Fruit fly (Drosophila melanogaster) whole organism, embryonic: ENCODE results near the gene spn-B.

ENCODE experiments used
- Atf-2 ChIP-seq: fragments of 200-800 bp; sonication (Bioruptor generic); optimal IDR thresholded peaks from 2 replicates; lab custom pipeline; 2016; ENCODE audit warnings: missing biosample characterization, missing genetic modification characterization
- CG10321 ChIP-seq: fragments of 200-800 bp; sonication (Bioruptor generic); IDR thresholded peaks from 2 replicates; pipeline ENCODE4 v1.3.6; 2022; ENCODE audit warnings: missing biosample characterization, missing genetic modification characterization
- CG10366 ChIP-seq: fragments of 200-800 bp; sonication (Bioruptor generic); IDR thresholded peaks from 2 replicates; pipeline ENCODE4 v1.3.6; 2022; ENCODE audit warnings: missing biosample characterization, missing genetic modification characterization
- CG11247 ChIP-seq: fragments of 200-800 bp; sonication (Bioruptor generic); IDR thresholded peaks from 2 replicates; pipeline ENCODE4 v1.3.6; 2022; ENCODE audit warnings: missing biosample characterization, missing genetic modification characterization
- CG12155 ChIP-seq: fragments of 200-800 bp; sonication (Bioruptor generic); optimal IDR thresholded peaks from 3 replicates; lab custom pipeline; 2016; ENCODE audit warnings: missing biosample characterization, missing genetic modification characterization
- CG1603 ChIP-seq: fragments of 200-800 bp; sonication (Bioruptor generic); optimal IDR thresholded peaks from 2 replicates; lab custom pipeline; 2019; ENCODE audit warnings: missing biosample characterization, mild to moderate bottlenecking, missing genetic modification characterization, moderate library complexity
- CG18599 ChIP-seq: fragments of 200-800 bp; sonication (Bioruptor generic); optimal IDR thresholded peaks from 3 replicates; lab custom pipeline; 2017; ENCODE audit warnings: missing biosample characterization, missing genetic modification characterization, mild to moderate bottlenecking, moderate library complexity, missing genetic modification reagents
- CG2116 ChIP-seq: fragments of 200-800 bp; sonication (Bioruptor generic); optimal IDR thresholded peaks from 3 replicates; lab custom pipeline; 2018; ENCODE audit warnings: missing biosample characterization, mild to moderate bottlenecking, missing genetic modification characterization
- CG2678 ChIP-seq: fragments of 200-800 bp; sonication (Bioruptor generic); optimal IDR thresholded peaks from 3 replicates; lab custom pipeline; 2019; ENCODE audit warnings: missing biosample characterization, mild to moderate bottlenecking, missing genetic modification characterization, moderate library complexity
- CG3065 ChIP-seq: fragments of 200-800 bp; sonication (Bioruptor generic); optimal IDR thresholded peaks from 2 replicates; lab custom pipeline; 2016; ENCODE audit warnings: missing biosample characterization, missing genetic modification characterization
- CG3281 ChIP-seq: fragments of 200-800 bp; sonication (Bioruptor generic); optimal IDR thresholded peaks from 3 replicates; lab custom pipeline; 2017; ENCODE audit warnings: missing biosample characterization, mild to moderate bottlenecking, missing genetic modification characterization
- CG42726 ChIP-seq: fragments of 200-800 bp; sonication (Bioruptor generic); IDR thresholded peaks from 2 replicates; pipeline ENCODE4 v1.3.6; 2022; ENCODE audit warnings: missing biosample characterization, missing genetic modification characterization; ENCODE audit not compliant: partially characterized antibody
- CG4282 ChIP-seq: fragments of 200-800 bp; sonication (Bioruptor generic); optimal IDR thresholded peaks from 2 replicates; lab custom pipeline; 2016; ENCODE audit warnings: missing biosample characterization, missing genetic modification characterization
- CG7963 ChIP-seq: fragments of 200-800 bp; sonication (Bioruptor generic); IDR thresholded peaks from 3 replicates; pipeline ENCODE4 v1.3.6; 2022; ENCODE audit warnings: missing biosample characterization, missing genetic modification characterization; ENCODE audit not compliant: partially characterized antibody
- CG8359 ChIP-seq: fragments of 200-800 bp; sonication (Bioruptor generic); optimal IDR thresholded peaks from 2 replicates; lab custom pipeline; 2017; ENCODE audit warnings: missing biosample characterization, mild to moderate bottlenecking, missing genetic modification characterization, borderline replicate concordance
- CG8388 ChIP-seq: fragments of 200-800 bp; sonication (Bioruptor generic); optimal IDR thresholded peaks from 2 replicates; lab custom pipeline; 2019; ENCODE audit warnings: missing biosample characterization, mild to moderate bottlenecking, missing genetic modification characterization, moderate library complexity
- CHES-1-like ChIP-seq: fragments of 200-800 bp; sonication (Bioruptor generic); optimal IDR thresholded peaks from 2 replicates; lab custom pipeline; 2016; ENCODE audit warnings: missing biosample characterization, missing genetic modification characterization
- D ChIP-seq, 2 experiments: fragments of 200-800 bp in 1 of 2; fragments of >200 bp in 1 of 2; sonication (Bioruptor generic) in 1 of 2; optimal IDR thresholded peaks; 2 replicates in 1 of 2; 3 replicates in 1 of 2; lab custom pipeline; 2017; ENCODE audit warnings: mild to moderate bottlenecking in 1 of 2, missing biosample characterization in 1 of 2, missing genetic modification characterization in 1 of 2, missing genetic modification reagents in 1 of 2
- Dbx ChIP-seq: fragments of 200-800 bp; sonication (Bioruptor generic); IDR thresholded peaks from 3 replicates; pipeline ENCODE4 v1.3.6; 2022; ENCODE audit warnings: missing biosample characterization, missing genetic modification characterization
- Dll ChIP-seq: fragments of 200-800 bp; sonication (Bioruptor generic); IDR thresholded peaks from 4 replicates; pipeline ENCODE4 v1.3.6; 2022; ENCODE audit warnings: missing biosample characterization, missing genetic modification characterization; ENCODE audit not compliant: partially characterized antibody
- ERR ChIP-seq: fragments of 200-800 bp; sonication (Bioruptor generic); optimal IDR thresholded peaks from 2 replicates; lab custom pipeline; 2016; ENCODE audit warnings: missing biosample characterization, missing genetic modification characterization
- Ets97D ChIP-seq: fragments of 200-800 bp; sonication (Bioruptor generic); optimal IDR thresholded peaks from 3 replicates; lab custom pipeline; 2016; ENCODE audit warnings: missing biosample characterization, missing genetic modification characterization
- Gsc ChIP-seq: fragments of 200-800 bp; sonication (Bioruptor generic); IDR thresholded peaks from 2 replicates; pipeline ENCODE4 v1.3.6; 2022; ENCODE audit warnings: missing biosample characterization, missing genetic modification characterization
- Hr3 ChIP-seq: fragments of 200-800 bp; sonication (Bioruptor generic); optimal IDR thresholded peaks from 3 replicates; lab custom pipeline; 2016; ENCODE audit warnings: missing biosample characterization, missing genetic modification characterization
- Lim3 ChIP-seq: fragments of 200-800 bp; sonication (Bioruptor generic); IDR thresholded peaks from 2 replicates; pipeline ENCODE4 v1.3.6; 2022; ENCODE audit warnings: missing biosample characterization, missing genetic modification characterization
- MTF-1 ChIP-seq: fragments of 200-800 bp; sonication (Bioruptor generic); optimal IDR thresholded peaks from 2 replicates; lab custom pipeline; 2018; ENCODE audit warnings: missing biosample characterization, mild to moderate bottlenecking, missing genetic modification characterization, borderline replicate concordance
- Mes4 ChIP-seq: fragments of 200-800 bp; sonication (Bioruptor generic); optimal IDR thresholded peaks from 2 replicates; lab custom pipeline; 2016; ENCODE audit warnings: missing biosample characterization, missing genetic modification characterization
- Myb ChIP-seq: fragments of 200-800 bp; sonication (Bioruptor generic); optimal IDR thresholded peaks from 2 replicates; lab custom pipeline; 2016; ENCODE audit warnings: missing biosample characterization, missing genetic modification characterization
- Nf-YA ChIP-seq: fragments of 200-800 bp; sonication (Bioruptor generic); IDR thresholded peaks from 2 replicates; pipeline ENCODE4 v1.3.6; 2022; ENCODE audit warnings: missing biosample characterization, missing genetic modification characterization
- NfI ChIP-seq: fragments of 200-800 bp; sonication (Bioruptor generic); optimal IDR thresholded peaks from 3 replicates; lab custom pipeline; 2018; ENCODE audit warnings: missing biosample characterization, mild to moderate bottlenecking, missing genetic modification characterization, moderate library complexity
- Poxn ChIP-seq: fragments of 200-800 bp; sonication (Bioruptor generic); IDR thresholded peaks from 2 replicates; pipeline ENCODE4 v1.3.6; 2022; ENCODE audit warnings: missing biosample characterization, missing genetic modification characterization
- Tbp ChIP-seq: fragments of >200 bp; optimal IDR thresholded peaks from 2 replicates; lab custom pipeline; 2018; ENCODE audit warnings: missing biosample characterization, missing genetic modification characterization
- ab ChIP-seq: fragments of 200-800 bp; sonication (Bioruptor generic); optimal IDR thresholded peaks from 2 replicates; lab custom pipeline; 2016; ENCODE audit warnings: missing biosample characterization, missing genetic modification characterization
- amos ChIP-seq: fragments of 200-800 bp; sonication (Bioruptor generic); IDR thresholded peaks from 2 replicates; pipeline ENCODE4 v1.3.6; 2022; ENCODE audit warnings: missing biosample characterization, missing genetic modification characterization; ENCODE audit not compliant: partially characterized antibody
- ara ChIP-seq: fragments of 200-800 bp; sonication (Bioruptor generic); IDR thresholded peaks from 2 replicates; pipeline ENCODE4 v1.3.6; 2022; ENCODE audit warnings: missing biosample characterization, missing genetic modification characterization
- bigmax ChIP-seq: fragments of 200-800 bp; sonication (Bioruptor generic); optimal IDR thresholded peaks from 2 replicates; lab custom pipeline; 2018; ENCODE audit warnings: missing biosample characterization, mild to moderate bottlenecking, missing genetic modification characterization
- ems ChIP-seq: fragments of 200-800 bp; sonication (Bioruptor generic); optimal IDR thresholded peaks from 3 replicates; lab custom pipeline; 2016; ENCODE audit warnings: missing biosample characterization, missing genetic modification characterization
- fd64A ChIP-seq: fragments of 200-800 bp; sonication (Bioruptor generic); optimal IDR thresholded peaks from 3 replicates; lab custom pipeline; 2018; ENCODE audit warnings: missing biosample characterization, mild to moderate bottlenecking, missing genetic modification characterization
- gt ChIP-seq: fragments of 200-800 bp; sonication (Bioruptor generic); IDR thresholded peaks from 2 replicates; pipeline ENCODE4 v1.3.6; 2022; ENCODE audit warnings: missing biosample characterization, missing genetic modification characterization
- her ChIP-seq: fragments of 200-800 bp; sonication (Bioruptor generic); optimal IDR thresholded peaks from 2 replicates; lab custom pipeline; 2016; ENCODE audit warnings: missing biosample characterization, missing genetic modification characterization
- odd ChIP-seq: fragments of 200-800 bp; sonication (Bioruptor generic); optimal IDR thresholded peaks from 2 replicates; lab custom pipeline; 2017; ENCODE audit warnings: missing biosample characterization, mild to moderate bottlenecking, missing genetic modification characterization
- peb ChIP-seq: fragments of 200-800 bp; sonication (Bioruptor generic); IDR thresholded peaks from 2 replicates; pipeline ENCODE4 v1.3.6; 2022; ENCODE audit warnings: missing biosample characterization, missing genetic modification characterization
- psq ChIP-seq: fragments of 200-800 bp; sonication (Bioruptor generic); optimal IDR thresholded peaks from 2 replicates; lab custom pipeline; 2017; ENCODE audit warnings: missing biosample characterization, missing genetic modification characterization
- pum ChIP-seq: fragments of 200-800 bp; sonication (Bioruptor generic); optimal IDR thresholded peaks from 2 replicates; lab custom pipeline; 2016; ENCODE audit warnings: missing biosample characterization, missing genetic modification characterization
- salm ChIP-seq: fragments of 200-800 bp; sonication (Bioruptor generic); optimal IDR thresholded peaks from 2 replicates; lab custom pipeline; 2018; ENCODE audit warnings: missing biosample characterization, mild to moderate bottlenecking, missing genetic modification characterization
- sd ChIP-seq: fragments of 200-800 bp; sonication (Bioruptor generic); optimal IDR thresholded peaks from 3 replicates; lab custom pipeline; 2018; ENCODE audit warnings: missing biosample characterization, mild to moderate bottlenecking, missing genetic modification characterization, moderate library complexity
- unc-4 ChIP-seq: fragments of 200-800 bp; sonication (Bioruptor generic); IDR thresholded peaks from 2 replicates; pipeline ENCODE4 v1.3.6; 2022; ENCODE audit warnings: missing biosample characterization, missing genetic modification characterization; ENCODE audit not compliant: partially characterized antibody
- unpg ChIP-seq: fragments of 200-800 bp; sonication (Bioruptor generic); optimal IDR thresholded peaks from 3 replicates; lab custom pipeline; 2018; ENCODE audit warnings: missing biosample characterization, mild to moderate bottlenecking, missing genetic modification characterization, moderate library complexity
- vnd ChIP-seq: fragments of 200-800 bp; sonication (Bioruptor generic); IDR thresholded peaks from 3 replicates; pipeline ENCODE4 v1.3.6; 2022; ENCODE audit warnings: missing biosample characterization, missing genetic modification characterization; ENCODE audit not compliant: partially characterized antibody
- zen ChIP-seq: fragments of 200-800 bp; sonication (Bioruptor generic); optimal IDR thresholded peaks from 3 replicates; lab custom pipeline; 2018; ENCODE audit warnings: missing biosample characterization, mild to moderate bottlenecking, missing genetic modification characterization, moderate library complexity

spn-B gene

dm6 chr3R:14279311-14279998 is 48.4 kb upstream of the spn-B start (continued):
- TF ChIP-seq D (optimal IDR thresholded peaks at IDR 0.05; lab: Kevin White, UChicago) (no peak), D (GFP tag; optimal IDR thresholded peaks at IDR 0.05; lab: Kevin White, UChicago) (peak; percentile 41), CG2678 (tag; lab: Kevin White, UChicago) (peak; percentile 65), Poxn (GFP tag; lab: Robert Waterston, UW) (no peak), psq (GFP tag; lab: Kevin White, UChicago) (no peak), ERR (GFP tag; lab: Kevin White, UChicago) (no peak), CG10321 (GFP tag; lab: Robert Waterston, UW) (no peak), odd (GFP tag; lab: Kevin White, UChicago) (no peak), vnd (GFP tag; lab: Robert Waterston, UW) (no peak), Mes4 (GFP tag; lab: Kevin White, UChicago) (no peak), ab (GFP tag; lab: Kevin White, UChicago) (no peak), gt (GFP tag; lab: Robert Waterston, UW) (no peak), unpg (GFP tag; lab: Kevin White, UChicago) (peak; percentile 2), CG1603 (tag; lab: Kevin White, UChicago) (no peak), sd (tag; lab: Kevin White, UChicago) (no peak), CG7963 (GFP tag; lab: Robert Waterston, UW) (no peak), ara (no peak), CG11247 (GFP tag; lab: Robert Waterston, UW) (no peak), CHES-1-like (GFP tag; lab: Kevin White, UChicago) (no peak), peb (GFP tag; lab: Robert Waterston, UW) (no peak), Dbx (GFP tag; lab: Robert Waterston, UW) (no peak), ems (GFP tag; lab: Kevin White, UChicago) (no peak), CG42726 (GFP tag; lab: Robert Waterston, UW) (no peak), Dll (no peak), zen (tag; lab: Kevin White, UChicago) (no peak), Lim3 (GFP tag; lab: Robert Waterston, UW) (no peak), salm (no peak), Gsc (GFP tag; lab: Robert Waterston, UW) (no peak), CG18599 (GFP tag; lab: Kevin White, UChicago) (peak; percentile 71), MTF-1 (GFP tag; lab: Kevin White, UChicago) (no peak), Myb (GFP tag; lab: Kevin White, UChicago) (no peak), Hr3 (GFP tag; lab: Kevin White, UChicago) (no peak), Ets97D (GFP tag; lab: Kevin White, UChicago) (no peak), NfI (GFP tag; lab: Kevin White, UChicago) (no peak), pum (GFP tag; lab: Kevin White, UChicago) (no peak), CG4282 (GFP tag; lab: Kevin White, UChicago) (no peak), Atf-2 (no peak), Tbp (GFP tag; lab: Kevin White, UChicago) (no peak), CG8359 (GFP tag; lab: Kevin White, UChicago) (no peak), CG2116 (GFP tag; lab: Kevin White, UChicago) (no peak), amos (GFP tag; lab: Robert Waterston, UW) (no peak), CG12155 (GFP tag; lab: Kevin White, UChicago) (no peak), Nf-YA (no peak), CG3065 (GFP tag; lab: Kevin White, UChicago) (no peak), bigmax (GFP tag; lab: Kevin White, UChicago) (no peak), unc-4 (no peak), CG10366 (no peak), CG8388 (GFP tag; lab: Kevin White, UChicago) (peak; percentile 94), CG3281 (GFP tag; lab: Kevin White, UChicago) (peak; percentile 50), fd64A (GFP tag; lab: Kevin White, UChicago) (no peak), her (GFP tag; lab: Kevin White, UChicago) (no peak)
